Worm (Caenorhabditis elegans) whole organism, L1 larva: Measurements from ENCODE around the gene Y62H9A.12.
A peak's percentile ranks its signal among the peaks of the same experiment; 100 is the strongest.

ENCODE experiments used
- C04F5.9 ChIP-seq: sonication (generic microtip); optimal IDR thresholded peaks from 2 replicates; lab custom pipeline; 2016; ENCODE audit warnings: missing genetic modification characterization, missing compliant biosample characterization
- C16A3.4 ChIP-seq: fragments of 150-350 bp; optimal IDR thresholded peaks from 2 replicates; lab custom pipeline; 2014; ENCODE audit warnings: missing biosample characterization, missing genetic modification characterization
- ceh-63 ChIP-seq: fragments of 200-800 bp; sonication (Bioruptor generic); optimal IDR thresholded peaks from 2 replicates; lab custom pipeline; 2018; ENCODE audit warnings: mild to moderate bottlenecking, missing genetic modification characterization, missing compliant biosample characterization
- ceh-8 ChIP-seq: fragments of 200-800 bp; sonication (Bioruptor generic); optimal IDR thresholded peaks from 2 replicates; lab custom pipeline; 2018; ENCODE audit warnings: mild to moderate bottlenecking, missing genetic modification characterization, moderate library complexity, missing compliant biosample characterization
- ceh-82 ChIP-seq, 3 experiments: fragments of 150-350 bp in 1 of 3; sonication (generic microtip) in 2 of 3; optimal IDR thresholded peaks; 2 replicates each; lab custom pipeline; 2014 to 2017; ENCODE audit warnings: missing biosample characterization in 3 of 3, missing genetic modification characterization in 3 of 3
- ceh-88 ChIP-seq: fragments of 200-800 bp; sonication (Bioruptor generic); IDR thresholded peaks from 2 replicates; pipeline ENCODE4 v1.3.6; 2022; ENCODE audit warnings: missing genetic modification characterization, missing compliant biosample characterization
- dpl-1 ChIP-seq, 3 experiments: fragments of 150-350 bp in 2 of 3; sonication (generic microtip) in 1 of 3; optimal IDR thresholded peaks; 2 replicates each; lab custom pipeline; 2014 to 2017; ENCODE audit warnings: missing biosample characterization in 3 of 3, missing genetic modification characterization in 3 of 3, missing genetic modification reagents in 3 of 3
- dsc-1 ChIP-seq: sonication (generic microtip); optimal IDR thresholded peaks from 2 replicates; lab custom pipeline; 2016; ENCODE audit warnings: mild to moderate bottlenecking, missing genetic modification characterization, missing compliant biosample characterization
- efl-1 ChIP-seq, 4 experiments: fragments of 150-350 bp; optimal IDR thresholded peaks in 3 of 4; peaks in 1 of 4; 1 replicate in 1 of 4; 2 replicates in 3 of 4; lab custom pipeline; 2014; ENCODE audit warnings: missing biosample characterization in 2 of 4, missing genetic modification characterization in 2 of 4, missing genetic modification reagents in 2 of 4
- egl-13 ChIP-seq: sonication (generic microtip); optimal IDR thresholded peaks from 2 replicates; lab custom pipeline; 2016; ENCODE audit warnings: missing genotype, missing genetic modification reagents, missing genetic modification characterization, missing compliant biosample characterization
- elt-2 ChIP-seq: sonication (generic microtip); optimal IDR thresholded peaks from 2 replicates; lab custom pipeline; 2016; ENCODE audit warnings: missing genetic modification characterization, mild to moderate bottlenecking, inconsistent platforms, missing compliant biosample characterization, missing genetic modification reagents
- hlh-4 ChIP-seq: sonication (generic microtip); optimal IDR thresholded peaks from 2 replicates; lab custom pipeline; 2016; ENCODE audit warnings: mild to moderate bottlenecking, missing genetic modification characterization, missing compliant biosample characterization
- jun-1 ChIP-seq: fragments of 150-350 bp; optimal IDR thresholded peaks from 2 replicates; lab custom pipeline; 2014; ENCODE audit warnings: missing biosample characterization, missing genetic modification reagents, missing genetic modification characterization
- lin-15B ChIP-seq: fragments of 150-350 bp; sonication (generic microtip); optimal IDR thresholded peaks from 3 replicates; lab custom pipeline; 2014; ENCODE audit warnings: missing biosample characterization, missing genetic modification characterization
- lin-35 ChIP-seq, 2 experiments: fragments of 150-350 bp; optimal IDR thresholded peaks; 2 replicates each; lab custom pipeline; 2014; ENCODE audit warnings: missing biosample characterization in 2 of 2, missing genetic modification characterization in 2 of 2, missing genetic modification reagents in 2 of 2
- lin-39 ChIP-seq: fragments of 150-350 bp; optimal IDR thresholded peaks from 2 replicates; lab custom pipeline; 2014; ENCODE audit warnings: missing biosample characterization, missing genetic modification reagents, missing genetic modification characterization
- lir-3 ChIP-seq: sonication (generic microtip); optimal IDR thresholded peaks from 2 replicates; lab custom pipeline; 2016; ENCODE audit warnings: mild to moderate bottlenecking, missing genetic modification characterization, moderate library complexity, missing compliant biosample characterization; ENCODE audit not compliant: poor library complexity
- lsy-2 ChIP-seq, 2 experiments: fragments of 150-350 bp; optimal IDR thresholded peaks; 2 replicates each; lab custom pipeline; 2014; ENCODE audit warnings: missing biosample characterization in 2 of 2, missing genetic modification characterization in 2 of 2
- mdl-1 ChIP-seq, 2 experiments: fragments of 150-350 bp; optimal IDR thresholded peaks; 2 replicates each; lab custom pipeline; 2014 to 2017; ENCODE audit warnings: missing biosample characterization in 2 of 2, missing genetic modification characterization in 2 of 2, inconsistent platforms in 1 of 2
- mep-1 ChIP-seq: fragments of 150-350 bp; optimal IDR thresholded peaks from 2 replicates; lab custom pipeline; 2014; ENCODE audit warnings: missing biosample characterization, missing genetic modification characterization
- nhr-12 ChIP-seq: sonication (generic microtip); optimal IDR thresholded peaks from 2 replicates; lab custom pipeline; 2017; ENCODE audit warnings: missing biosample characterization, missing genetic modification characterization
- nhr-19 ChIP-seq: fragments of 200-800 bp; sonication (Bioruptor generic); conservative IDR thresholded peaks from 2 replicates; pipeline ENCODE4 v1.3.6; 2022; ENCODE audit warnings: missing genetic modification characterization, missing compliant biosample characterization
- nhr-237 ChIP-seq: fragments of 150-350 bp; optimal IDR thresholded peaks from 2 replicates; lab custom pipeline; 2014; ENCODE audit warnings: missing biosample characterization, missing genetic modification characterization
- nhr-71 ChIP-seq: sonication (generic microtip); optimal IDR thresholded peaks from 2 replicates; lab custom pipeline; 2016; ENCODE audit warnings: mild to moderate bottlenecking, missing genetic modification characterization, moderate library complexity, missing compliant biosample characterization
- nhr-90 ChIP-seq: sonication (generic microtip); optimal IDR thresholded peaks from 2 replicates; lab custom pipeline; 2016; ENCODE audit warnings: mild to moderate bottlenecking, missing genetic modification characterization, missing compliant biosample characterization; ENCODE audit not compliant: poor library complexity
- pag-3 ChIP-seq: sonication (generic microtip); optimal IDR thresholded peaks from 2 replicates; lab custom pipeline; 2017; ENCODE audit warnings: missing genetic modification characterization, mild to moderate bottlenecking, missing compliant biosample characterization, antibody characterized with exemption, borderline replicate concordance; ENCODE audit not compliant: insufficient read depth
- pax-3 ChIP-seq: fragments of 200-800 bp; sonication (Bioruptor generic); optimal IDR thresholded peaks from 2 replicates; lab custom pipeline; 2018; ENCODE audit warnings: mild to moderate bottlenecking, missing genetic modification characterization, moderate library complexity, missing compliant biosample characterization
- rnt-1 ChIP-seq: sonication (generic microtip); optimal IDR thresholded peaks from 2 replicates; lab custom pipeline; 2016; ENCODE audit warnings: mild to moderate bottlenecking, missing genetic modification characterization, moderate library complexity, missing compliant biosample characterization
- swsn-7 ChIP-seq: sonication (generic microtip); optimal IDR thresholded peaks from 2 replicates; lab custom pipeline; 2016; ENCODE audit warnings: missing genetic modification characterization, missing compliant biosample characterization
- tbx-2 ChIP-seq: sonication (generic microtip); optimal IDR thresholded peaks from 2 replicates; lab custom pipeline; 2016; ENCODE audit warnings: missing genetic modification characterization, missing compliant biosample characterization
- unc-62 ChIP-seq: fragments of 150-350 bp; optimal IDR thresholded peaks from 2 replicates; lab custom pipeline; 2014; ENCODE audit warnings: missing biosample characterization, missing genetic modification reagents, missing genetic modification characterization
- unc-86 ChIP-seq: sonication (generic microtip); optimal IDR thresholded peaks from 2 replicates; lab custom pipeline; 2016; ENCODE audit warnings: missing genetic modification characterization, missing compliant biosample characterization
- xbp-1 ChIP-seq: sonication (generic microtip); optimal IDR thresholded peaks from 2 replicates; lab custom pipeline; 2016; ENCODE audit warnings: missing genetic modification characterization, missing compliant biosample characterization
- zip-4 ChIP-seq: fragments of 200-800 bp; sonication (Bioruptor generic); optimal IDR thresholded peaks from 2 replicates; lab custom pipeline; 2018; ENCODE audit warnings: mild to moderate bottlenecking, missing genetic modification characterization, moderate library complexity, missing compliant biosample characterization
- ztf-11 ChIP-seq, 2 experiments: sonication (generic microtip); optimal IDR thresholded peaks; 2 replicates each; lab custom pipeline; 2016 to 2017; ENCODE audit warnings: missing genetic modification characterization in 2 of 2, missing biosample characterization in 1 of 2, missing compliant biosample characterization in 1 of 2
- ztf-4 ChIP-seq: fragments of 150-350 bp; optimal IDR thresholded peaks from 2 replicates; lab custom pipeline; 2014; ENCODE audit warnings: missing biosample characterization, missing genetic modification characterization

Gene Y62H9A.12

DNA sequence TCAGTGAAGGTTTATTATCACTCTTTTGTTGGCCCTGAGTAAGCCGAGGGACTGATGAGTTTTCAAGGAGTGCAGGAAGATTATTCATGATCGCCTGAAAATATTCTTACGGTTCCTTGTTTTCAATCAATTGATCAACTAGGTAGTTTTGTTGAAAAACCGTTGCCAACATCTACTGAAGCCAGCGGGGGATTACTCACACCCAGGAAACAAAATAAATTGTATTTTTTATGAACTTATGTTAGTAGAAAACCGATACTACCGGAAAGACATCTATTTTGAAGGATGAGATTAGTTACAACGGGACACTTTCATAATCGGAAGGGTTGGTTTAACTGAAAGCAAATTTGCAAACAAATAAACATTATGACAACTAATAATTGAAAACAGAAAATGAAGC, 35.8 kb upstream of the Y62H9A.12 start, which contains the start of gene Y62H9A.2:
Gene Y62H9A.2 (minus strand): TSS at position 101 of the 400 bp plus-strand sequence.
- TF ChIP-seq ztf-11 (tag; optimal IDR thresholded peaks at IDR 0.05; lab: Kevin White, UChicago) (no peak), efl-1 (optimal IDR thresholded peaks at IDR 0.05; lab: Kevin White, UChicago) (no peak), efl-1 (GFP tag; optimal IDR thresholded peaks at IDR 0.05 in 1 of 2; lab: Kevin White, UChicago) (peak in 1 of 2 experiments; percentile 45), egl-13 (tag; lab: Kevin White, UChicago) (no peak), pax-3 (tag; lab: Kevin White, UChicago) (no peak), elt-2 (tag; lab: Kevin White, UChicago) (no peak)

ce11 chrX:11879871-11880270, 34.1 kb upstream of the Y62H9A.12 start, which contains the start of the genes Y62H9A.3 and Y62H9A.4:
Gene Y62H9A.3 (minus strand): TSS chrX:11879971.
Gene Y62H9A.4 (plus strand): TSS chrX:11880126.
- TF ChIP-seq unc-86 (tag; lab: Kevin White, UChicago) (no peak), elt-2 (tag; lab: Kevin White, UChicago) (no peak), nhr-90 (tag; lab: Kevin White, UChicago) (no peak), mdl-1 (tag; optimal IDR thresholded peaks at IDR 0.05; lab: Kevin White, UChicago) (no peak), jun-1 (no peak), swsn-7 (tag; lab: Kevin White, UChicago) (no peak), nhr-12 (tag; lab: Kevin White, UChicago) (no peak), C16A3.4 (tag; lab: Kevin White, UChicago) (no peak), ceh-88 (GFP tag; lab: Robert Waterston, UW) (no peak), dpl-1 (GFP tag; optimal IDR thresholded peaks at IDR 0.05; lab: Kevin White, UChicago) (no peak)

- no peak for TF ChIP-seq nhr-71 (tag; lab: Kevin White, UChicago)
- TF ChIP-seq dsc-1, result no peak
- TF ChIP-seq unc-62 (GFP tag; lab: Kevin White, UChicago), result no peak
- TF ChIP-seq hlh-4 (tag; lab: Kevin White, UChicago), result no peak
- TF ChIP-seq ztf-4, result no peak
- TF ChIP-seq ceh-82 (tag; optimal IDR thresholded peaks at IDR 0.05; lab: Kevin White, UChicago), result no peak
- no peak for TF ChIP-seq lin-39 (tag; lab: Kevin White, UChicago)
- no peak for TF ChIP-seq ceh-8 (GFP tag; lab: Kevin White, UChicago)
Measured at ce11 chrX:11882800-11883199, 31.1 kb upstream of the Y62H9A.12 start, which contains the start of the genes Y62H9A.5 and ule-5. Gene Y62H9A.5 (minus strand): TSS chrX:11882900. Gene ule-5 (plus strand): TSS chrX:11883127.

DNA sequence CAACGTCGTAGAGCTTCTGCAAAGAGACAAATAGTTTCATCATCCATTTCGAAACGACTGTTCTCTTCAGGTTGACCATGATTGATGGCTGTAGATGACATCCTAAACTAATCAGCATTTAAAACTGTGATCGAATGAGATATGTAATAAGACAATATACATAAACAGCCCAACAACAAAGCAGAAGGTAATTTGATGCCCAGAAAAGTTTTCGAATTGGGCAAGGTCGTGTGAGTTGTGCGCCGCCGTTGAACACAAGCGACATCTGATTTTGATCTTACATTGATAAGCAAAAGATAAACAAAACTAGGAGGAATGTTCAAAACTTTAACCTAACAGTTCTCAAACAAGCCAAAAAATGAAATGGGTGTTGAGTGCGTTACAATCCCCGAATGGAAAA, 28.3 kb upstream of the Y62H9A.12 start, which contains the start of gene Y62H9A.7:
Gene Y62H9A.7 (minus strand): TSS at position 101 of the 400 bp plus-strand sequence.
- TF ChIP-seq lin-35 (GFP tag; optimal IDR thresholded peaks at IDR 0.05; lab: Kevin White, UChicago) (no peak), nhr-19 (no peak), tbx-2 (no peak), mep-1 (tag; lab: Kevin White, UChicago) (no peak), ceh-8 (GFP tag; lab: Kevin White, UChicago) (no peak), C04F5.9 (tag; lab: Kevin White, UChicago) (no peak), ceh-82 (tag; optimal IDR thresholded peaks at IDR 0.05; lab: Kevin White, UChicago) (no peak), nhr-237 (no peak), ceh-63 (GFP tag; lab: Kevin White, UChicago) (no peak), lin-15B (tag; lab: Kevin White, UChicago) (no peak), swsn-7 (tag; lab: Kevin White, UChicago) (no peak), lir-3 (tag; lab: Kevin White, UChicago) (no peak), lsy-2 (tag; optimal IDR thresholded peaks at IDR 0.05; lab: Kevin White, UChicago) (no peak), xbp-1 (tag; lab: Kevin White, UChicago) (no peak), zip-4 (GFP tag; lab: Kevin White, UChicago) (no peak), pag-3 (tag; lab: Kevin White, UChicago) (no peak), egl-13 (tag; lab: Kevin White, UChicago) (no peak), rnt-1 (tag; lab: Kevin White, UChicago) (no peak)
